Worm (Caenorhabditis elegans): ENCODE results near the gene klp-11.

klp-11 gene

DNA sequence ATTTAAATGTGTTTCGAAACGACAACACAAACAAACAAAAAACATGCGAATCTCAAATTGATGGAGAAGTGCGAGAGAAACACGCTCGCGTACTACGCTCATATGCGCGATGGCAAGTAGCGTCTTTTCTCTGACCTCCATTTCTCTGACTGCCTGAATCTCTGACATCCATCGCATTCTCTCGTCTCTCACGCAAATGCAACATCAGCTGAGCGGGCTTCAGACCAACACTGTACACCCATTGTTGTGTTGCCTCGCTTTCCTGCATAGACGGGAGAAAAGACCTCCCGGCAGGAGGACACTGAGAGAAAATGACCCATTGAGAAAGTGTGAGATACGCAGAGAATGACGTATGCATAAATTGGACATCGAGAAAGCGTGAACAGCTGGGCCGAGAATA, 20.3 kb upstream of the klp-11 start (continued):
- TF ChIP-seq arid-1 (GFP tag; conservative IDR thresholded peaks at IDR 0.05) (no peak), fos-1 (tag; optimal IDR thresholded peaks at IDR 0.05) (no peak), nhr-42 (GFP tag; IDR thresholded peaks at IDR 0.05) (no peak), tra-1 (GFP tag; IDR thresholded peaks at IDR 0.05) (no peak), F37D6.2 (tag; optimal IDR thresholded peaks at IDR 0.05) (no peak), vab-7 (GFP tag; IDR thresholded peaks at IDR 0.05) (no peak), egl-43 (GFP tag; IDR thresholded peaks at IDR 0.05) (no peak), cey-2 (tag; optimal IDR thresholded peaks at IDR 0.05; ENCODE audit: borderline replicate concordance, insufficient read depth) (no peak), hif-1 (tag; optimal IDR thresholded peaks at IDR 0.05) (peak in 1 of 2 experiments; percentile 54), duxl-1 (tag; optimal IDR thresholded peaks at IDR 0.05; ENCODE audit: poor library complexity) (no peak), spr-1 (tag; optimal IDR thresholded peaks at IDR 0.05) (no peak), ceh-44 (GFP tag; IDR thresholded peaks at IDR 0.05) (no peak), unc-62 (GFP tag; optimal IDR thresholded peaks at IDR 0.05 in 1 of 2) (peak in 1 of 2 experiments; percentile 98), unc-62 (tag; optimal IDR thresholded peaks at IDR 0.05) (no peak), gei-8 (GFP tag; optimal IDR thresholded peaks at IDR 0.05) (no peak), pha-4 (GFP tag; IDR thresholded peaks at IDR 0.05) (no peak), pha-4 (tag; optimal IDR thresholded peaks at IDR 0.05) (peak; percentile 34), aly-2 (tag; optimal IDR thresholded peaks at IDR 0.05) (no peak), unc-130 (GFP tag; optimal IDR thresholded peaks at IDR 0.05) (no peak), mes-2 (tag; optimal IDR thresholded peaks at IDR 0.05; ENCODE audit: poor library complexity, severe bottlenecking) (no peak), rbr-2 (tag; optimal IDR thresholded peaks at IDR 0.05) (peak; percentile 70), fkh-10 (GFP tag; optimal IDR thresholded peaks at IDR 0.05) (no peak), dmd-6 (GFP tag; IDR thresholded peaks at IDR 0.05) (no peak), nhr-76 (tag; optimal IDR thresholded peaks at IDR 0.05) (no peak), Y5F2A.4 (GFP tag; optimal IDR thresholded peaks at IDR 0.05) (no peak), hlh-30 (tag; optimal IDR thresholded peaks at IDR 0.05; ENCODE audit: insufficient read depth) (peak; percentile 91), R02D3.7 (tag; optimal IDR thresholded peaks at IDR 0.05) (no peak), hmg-1.1 (GFP tag; IDR thresholded peaks at IDR 0.05) (no peak; the same call in 1 of the 2 replicates), Y48G9A.11 (GFP tag; IDR thresholded peaks at IDR 0.05) (no peak), ZK337.2 (GFP tag; IDR thresholded peaks at IDR 0.05) (no peak), skn-1 (tag; optimal IDR thresholded peaks at IDR 0.05) (no peak), spr-3 (GFP tag; optimal IDR thresholded peaks at IDR 0.05) (no peak), dve-1 (tag; optimal IDR thresholded peaks at IDR 0.05; ENCODE audit: insufficient read depth) (peak; percentile 85), madf-9 (GFP tag; conservative IDR thresholded peaks at IDR 0.05) (no peak), aha-1 (tag) (peak; percentile 94), dmd-8 (GFP tag; IDR thresholded peaks at IDR 0.05) (no peak), lim-7 (GFP tag; IDR thresholded peaks at IDR 0.05) (no peak), snpc-1.2 (GFP tag; IDR thresholded peaks at IDR 0.05) (no peak), zag-1 (tag; optimal IDR thresholded peaks at IDR 0.05) (no peak), ama-1 (optimal IDR thresholded peaks at IDR 0.05) (no peak), ZK546.5 (tag; optimal IDR thresholded peaks at IDR 0.05) (no peak), set-16 (GFP tag; IDR thresholded peaks at IDR 0.05) (no peak; the same call in 1 of the 2 replicates), F26F4.8 (GFP tag; conservative IDR thresholded peaks at IDR 0.05) (no peak), Y105C5A.15 (GFP tag; IDR thresholded peaks at IDR 0.05) (no peak), daf-19 (GFP tag; conservative IDR thresholded peaks at IDR 0.05) (no peak), ztf-7 (tag; optimal IDR thresholded peaks at IDR 0.05) (no peak), nhr-28 (tag; optimal IDR thresholded peaks at IDR 0.05) (peak; percentile 82), tag-97 (GFP tag; IDR thresholded peaks at IDR 0.05) (no peak), F49E8.2 (tag; optimal IDR thresholded peaks at IDR 0.05; ENCODE audit: borderline replicate concordance) (no peak), ceh-82 (tag; optimal IDR thresholded peaks at IDR 0.05) (no peak), mdt-29 (GFP tag; IDR thresholded peaks at IDR 0.05) (no peak), nhr-6 (tag; optimal IDR thresholded peaks at IDR 0.05) (peak; percentile 70)

All from whole organism, L4 larva.